Worm (Caenorhabditis elegans): ENCODE results near the gene grdn-1.

Gene grdn-1

ce11 chrV:18637544-18638366 lies 45.2 kb downstream of the grdn-1 start (continued):
- TF ChIP-seq nhr-20 (tag; optimal IDR thresholded peaks at IDR 0.05), result peak; percentile 58
- TF ChIP-seq nhr-11 (tag; optimal IDR thresholded peaks at IDR 0.05), result no peak
- TF ChIP-seq C04F5.9 (tag; optimal IDR thresholded peaks at IDR 0.05), result no peak
- no peak for TF ChIP-seq aha-1 (tag; optimal IDR thresholded peaks at IDR 0.05)
- TF ChIP-seq unc-30 (tag; optimal IDR thresholded peaks at IDR 0.05), result no peak
- TF ChIP-seq aly-2 (tag; optimal IDR thresholded peaks at IDR 0.05), result no peak
- peak; percentile 81 for TF ChIP-seq lin-14 (GFP tag; optimal IDR thresholded peaks at IDR 0.05)
- TF ChIP-seq jun-1 (tag; optimal IDR thresholded peaks at IDR 0.05), result no peak
- TF ChIP-seq fkh-10 (GFP tag; optimal IDR thresholded peaks at IDR 0.05), result no peak
- peak; percentile 32 for TF ChIP-seq nhr-47 (tag; optimal IDR thresholded peaks at IDR 0.05)
- TF ChIP-seq F16B12.6 (tag; optimal IDR thresholded peaks at IDR 0.05), result no peak
- peak; percentile 40; the same call in 1 of the 2 replicates for TF ChIP-seq nhr-19 (GFP tag; conservative IDR thresholded peaks at IDR 0.05)
- no peak for TF ChIP-seq xbp-1 (tag; optimal IDR thresholded peaks at IDR 0.05)
- TF ChIP-seq hlh-17 (GFP tag; optimal IDR thresholded peaks at IDR 0.05; ENCODE audit: borderline replicate concordance), result no peak
- no peak for TF ChIP-seq egl-13 (tag; optimal IDR thresholded peaks at IDR 0.05)
- TF ChIP-seq nhr-84 (tag; optimal IDR thresholded peaks at IDR 0.05), result no peak
- TF ChIP-seq nhr-237 (tag; optimal IDR thresholded peaks at IDR 0.05), result no peak
- peak; percentile 89 for TF ChIP-seq pag-3 (tag; optimal IDR thresholded peaks at IDR 0.05; ENCODE audit: borderline replicate concordance, insufficient read depth)
- no peak for TF ChIP-seq ama-1 (optimal IDR thresholded peaks at IDR 0.05)
- TF ChIP-seq swsn-7 (tag; optimal IDR thresholded peaks at IDR 0.05), result no peak
- no peak for TF ChIP-seq dpl-1 (GFP tag; optimal IDR thresholded peaks at IDR 0.05)
- no peak for TF ChIP-seq tlp-1 (tag; optimal IDR thresholded peaks at IDR 0.05)
- no peak for TF ChIP-seq alr-1 (tag; optimal IDR thresholded peaks at IDR 0.05; ENCODE audit: borderline replicate concordance)
- no peak for TF ChIP-seq mef-2 (tag; optimal IDR thresholded peaks at IDR 0.05)
- TF ChIP-seq efl-1 (optimal IDR thresholded peaks at IDR 0.05), result peak in 1 of 2 experiments; percentile 21
- peak in 1 of 2 experiments; percentile 45 for TF ChIP-seq efl-1 (GFP tag; optimal IDR thresholded peaks at IDR 0.05 in 1 of 2)
- TF ChIP-seq unc-130 (tag; optimal IDR thresholded peaks at IDR 0.05), result no peak
- TF ChIP-seq ceh-63 (GFP tag; optimal IDR thresholded peaks at IDR 0.05), result no peak
- TF ChIP-seq fos-1 (tag; optimal IDR thresholded peaks at IDR 0.05), result no peak
- TF ChIP-seq grh-1 (GFP tag; IDR thresholded peaks at IDR 0.05), result peak; percentile 49; the same call in 1 of the 2 replicates
- TF ChIP-seq pqm-1 (tag; optimal IDR thresholded peaks at IDR 0.05), result no peak
- TF ChIP-seq lir-3 (tag; optimal IDR thresholded peaks at IDR 0.05; ENCODE audit: poor library complexity), result no peak
- no peak for TF ChIP-seq zip-4 (GFP tag; optimal IDR thresholded peaks at IDR 0.05)
- no peak for TF ChIP-seq snpc-4 (tag; optimal IDR thresholded peaks at IDR 0.05)
- TF ChIP-seq vab-15 (tag; optimal IDR thresholded peaks at IDR 0.05), result no peak
- no peak for TF ChIP-seq ceh-82 (tag; optimal IDR thresholded peaks at IDR 0.05)
- TF ChIP-seq nhr-71 (tag; optimal IDR thresholded peaks at IDR 0.05), result no peak
- TF ChIP-seq fkh-8 (tag; optimal IDR thresholded peaks at IDR 0.05), result no peak
- peak; percentile 45 for TF ChIP-seq nhr-77 (tag; optimal IDR thresholded peaks at IDR 0.05)
- TF ChIP-seq elt-2 (tag; optimal IDR thresholded peaks at IDR 0.05), result no peak
- no peak for TF ChIP-seq C34B4.2 (tag; optimal IDR thresholded peaks at IDR 0.05)
- no peak for TF ChIP-seq zag-1 (tag; optimal IDR thresholded peaks at IDR 0.05)
- no peak for TF ChIP-seq ztf-4 (tag; optimal IDR thresholded peaks at IDR 0.05)
- no peak for TF ChIP-seq mab-9 (GFP tag; IDR thresholded peaks at IDR 0.05)
- TF ChIP-seq snu-23 (GFP tag; optimal IDR thresholded peaks at IDR 0.05), result peak; percentile 59
- peak; percentile 8 for TF ChIP-seq irx-1 (tag; optimal IDR thresholded peaks at IDR 0.05)
- TF ChIP-seq efl-3 (GFP tag; optimal IDR thresholded peaks at IDR 0.05), result no peak
- no peak for TF ChIP-seq ces-1 (GFP tag; optimal IDR thresholded peaks at IDR 0.05)
- peak; percentile 19 for TF ChIP-seq skn-1 (tag; optimal IDR thresholded peaks at IDR 0.05)
- no peak for TF ChIP-seq rnt-1 (tag; optimal IDR thresholded peaks at IDR 0.05)
- peak in 3 of 6 experiments; percentile 36 to 70 (median 66) for TF ChIP-seq elt-3 (tag; optimal IDR thresholded peaks at IDR 0.05)
- no peak for TF ChIP-seq unc-62 (GFP tag; optimal IDR thresholded peaks at IDR 0.05)

Data from whole organism, L1 larva.